Worm (Caenorhabditis elegans) whole organism, young adult: ENCODE results near the gene nra-3.

ENCODE experiments used
- B0261.1 ChIP-seq: sonication (generic microtip); optimal IDR thresholded peaks from 2 replicates; lab custom pipeline; 2016; ENCODE audit warnings: mild to moderate bottlenecking, missing genetic modification characterization, moderate library complexity, missing compliant biosample characterization
- B0336.3 ChIP-seq: fragments of 200-800 bp; sonication (Bioruptor generic); IDR thresholded peaks from 2 replicates; pipeline ENCODE4 v1.3.6; 2022; ENCODE audit warnings: missing genetic modification characterization, missing compliant biosample characterization
- F39B2.1 ChIP-seq: fragments of 200-800 bp; sonication (Bioruptor generic); IDR thresholded peaks from 2 replicates; pipeline ENCODE4 v1.3.6; 2022; ENCODE audit warnings: missing genetic modification reagents, missing genetic modification characterization, missing compliant biosample characterization
- F52B5.7 ChIP-seq: sonication (generic microtip); optimal IDR thresholded peaks from 2 replicates; lab custom pipeline; 2016; ENCODE audit warnings: mild to moderate bottlenecking, missing genetic modification characterization, missing compliant biosample characterization
- Y53G8AR.9 ChIP-seq: fragments of 200-800 bp; sonication (Bioruptor generic); conservative IDR thresholded peaks from 2 replicates; pipeline ENCODE4 v1.3.6; 2022; ENCODE audit warnings: missing genetic modification reagents, missing genetic modification characterization, missing compliant biosample characterization
- Y56A3A.18 ChIP-seq: fragments of 200-800 bp; sonication (Bioruptor generic); IDR thresholded peaks from 2 replicates; pipeline ENCODE4 v1.3.6; 2022; ENCODE audit warnings: missing genetic modification reagents, missing genetic modification characterization, missing compliant biosample characterization
- Y67H2A.10 ChIP-seq: fragments of 200-800 bp; sonication (Bioruptor generic); conservative IDR thresholded peaks from 2 replicates; pipeline ENCODE4 v1.3.6; 2022; ENCODE audit warnings: missing genetic modification reagents, missing genetic modification characterization, missing compliant biosample characterization
- atf-7 ChIP-seq: sonication (generic microtip); optimal IDR thresholded peaks from 2 replicates; lab custom pipeline; 2017; ENCODE audit warnings: mild to moderate bottlenecking, missing genetic modification characterization, missing compliant biosample characterization
- bed-1 ChIP-seq: fragments of 200-800 bp; sonication (Bioruptor generic); IDR thresholded peaks from 2 replicates; pipeline ENCODE4 v1.3.6; 2022; ENCODE audit warnings: missing genetic modification reagents, missing genetic modification characterization, missing compliant biosample characterization
- bed-2 ChIP-seq: fragments of 200-800 bp; sonication (Bioruptor generic); IDR thresholded peaks from 2 replicates; pipeline ENCODE4 v1.3.6; 2022; ENCODE audit warnings: missing genetic modification reagents, missing genetic modification characterization, missing compliant biosample characterization
- cebp-1 ChIP-seq, 2 experiments: fragments of 200-800 bp in 1 of 2; sonication (Bioruptor generic) in 1 of 2; sonication (generic microtip) in 1 of 2; IDR thresholded peaks in 1 of 2; optimal IDR thresholded peaks in 1 of 2; 2 replicates each; pipeline versions ENCODE4 v1.3.6 to Lab custom; 2017 to 2022; ENCODE audit warnings: missing compliant biosample characterization in 2 of 2, missing genetic modification characterization in 2 of 2, mild to moderate bottlenecking in 1 of 2, missing genetic modification reagents in 1 of 2, moderate library complexity in 1 of 2
- cebp-2 ChIP-seq: fragments of 200-800 bp; sonication (Bioruptor generic); IDR thresholded peaks from 2 replicates; pipeline ENCODE4 v1.3.6; 2022; ENCODE audit warnings: missing genetic modification characterization, missing compliant biosample characterization
- ceh-100 ChIP-seq: fragments of 200-800 bp; sonication (Bioruptor generic); IDR thresholded peaks from 2 replicates; pipeline ENCODE4 v1.3.6; 2022; ENCODE audit warnings: missing genetic modification reagents, missing genetic modification characterization, missing compliant biosample characterization
- ceh-27 ChIP-seq: fragments of 200-800 bp; sonication (Bioruptor generic); optimal IDR thresholded peaks from 2 replicates; lab custom pipeline; 2018; ENCODE audit warnings: mild to moderate bottlenecking, missing genetic modification characterization, moderate library complexity, missing compliant biosample characterization
- ceh-40 ChIP-seq: fragments of 200-800 bp; sonication (Bioruptor generic); IDR thresholded peaks from 2 replicates; pipeline ENCODE4 v1.3.6; 2022; ENCODE audit warnings: missing genetic modification characterization, missing compliant biosample characterization
- ceh-58 ChIP-seq: fragments of 200-800 bp; sonication (Bioruptor generic); IDR thresholded peaks from 2 replicates; pipeline ENCODE4 v1.3.6; 2022; ENCODE audit warnings: missing genetic modification characterization, missing compliant biosample characterization
- chd-7 ChIP-seq: sonication (generic microtip); optimal IDR thresholded peaks from 2 replicates; lab custom pipeline; 2016; ENCODE audit warnings: mild to moderate bottlenecking, missing genetic modification characterization, moderate library complexity, missing compliant biosample characterization
- dox-1 ChIP-seq: fragments of 200-800 bp; sonication (Bioruptor generic); IDR thresholded peaks from 2 replicates; pipeline ENCODE4 v1.3.6; 2022; ENCODE audit warnings: missing genetic modification reagents, missing genetic modification characterization, missing compliant biosample characterization
- efl-1 ChIP-seq: fragments of 150-350 bp; optimal IDR thresholded peaks from 2 replicates; lab custom pipeline; 2014; ENCODE audit warnings: missing biosample characterization, missing genetic modification reagents, missing genetic modification characterization
- egrh-3 ChIP-seq: fragments of 200-800 bp; sonication (Bioruptor generic); IDR thresholded peaks from 2 replicates; pipeline ENCODE4 v1.3.6; 2022; ENCODE audit warnings: missing genetic modification reagents, missing genetic modification characterization, missing compliant biosample characterization
- ekl-4 ChIP-seq: fragments of 200-800 bp; sonication (Bioruptor generic); IDR thresholded peaks from 2 replicates; pipeline ENCODE4 v1.3.6; 2022; ENCODE audit warnings: missing genetic modification reagents, missing genetic modification characterization, missing compliant biosample characterization
- ets-4 ChIP-seq: fragments of 200-800 bp; sonication (Bioruptor generic); optimal IDR thresholded peaks from 2 replicates; lab custom pipeline; 2018; ENCODE audit warnings: mild to moderate bottlenecking, missing genetic modification characterization, missing compliant biosample characterization
- hlh-26 ChIP-seq: fragments of 200-800 bp; sonication (Bioruptor generic); conservative IDR thresholded peaks from 2 replicates; pipeline ENCODE4 v1.3.6; 2022; ENCODE audit warnings: missing genetic modification reagents, missing genetic modification characterization, missing compliant biosample characterization
- hmg-20 ChIP-seq: fragments of 200-800 bp; sonication (Bioruptor generic); IDR thresholded peaks from 2 replicates; pipeline ENCODE4 v1.3.6; 2022; ENCODE audit warnings: missing genetic modification reagents, missing genetic modification characterization, missing compliant biosample characterization
- hrde-1 ChIP-seq: sonication (generic microtip); optimal IDR thresholded peaks from 2 replicates; lab custom pipeline; 2016; ENCODE audit warnings: missing genetic modification characterization, mild to moderate bottlenecking, missing compliant biosample characterization, moderate library complexity, missing genotype, missing genetic modification reagents, borderline replicate concordance
- let-526 ChIP-seq: fragments of 200-800 bp; sonication (Bioruptor generic); IDR thresholded peaks from 2 replicates; pipeline ENCODE4 v1.3.6; 2022; ENCODE audit warnings: missing genetic modification reagents, missing genetic modification characterization, missing compliant biosample characterization
- let-607 ChIP-seq, 2 experiments: fragments of 200-800 bp in 1 of 2; sonication (Bioruptor generic) in 1 of 2; sonication (generic microtip) in 1 of 2; optimal IDR thresholded peaks; 2 replicates each; lab custom pipeline; 2016 to 2018; ENCODE audit warnings: mild to moderate bottlenecking in 2 of 2, missing compliant biosample characterization in 2 of 2, missing genetic modification characterization in 2 of 2, moderate library complexity in 2 of 2, missing genotype in 1 of 2
- lin-26 ChIP-seq: fragments of 200-800 bp; sonication (Bioruptor generic); IDR thresholded peaks from 2 replicates; pipeline ENCODE4 v1.3.6; 2022; ENCODE audit warnings: missing genetic modification reagents, missing genetic modification characterization, missing compliant biosample characterization
- lin-40 ChIP-seq: sonication (generic microtip); optimal IDR thresholded peaks from 2 replicates; lab custom pipeline; 2016; ENCODE audit warnings: missing genetic modification characterization, mild to moderate bottlenecking, missing compliant biosample characterization, missing genotype, missing genetic modification reagents
- lin-54 ChIP-seq: fragments of 200-800 bp; sonication (Bioruptor generic); optimal IDR thresholded peaks from 2 replicates; lab custom pipeline; 2018; ENCODE audit warnings: mild to moderate bottlenecking, missing genetic modification characterization, missing compliant biosample characterization
- lir-1 ChIP-seq: fragments of 200-800 bp; sonication (Bioruptor generic); conservative IDR thresholded peaks from 2 replicates; pipeline ENCODE4 v1.3.6; 2022; ENCODE audit warnings: missing genetic modification reagents, missing genetic modification characterization, missing compliant biosample characterization
- madf-10 ChIP-seq: sonication (generic microtip); optimal IDR thresholded peaks from 2 replicates; lab custom pipeline; 2016; ENCODE audit warnings: mild to moderate bottlenecking, missing genetic modification characterization, missing compliant biosample characterization
- madf-3 ChIP-seq: fragments of 200-800 bp; sonication (Bioruptor generic); IDR thresholded peaks from 2 replicates; pipeline ENCODE4 v1.3.6; 2022; ENCODE audit warnings: missing genetic modification reagents, missing genetic modification characterization, missing compliant biosample characterization
- mcd-1 ChIP-seq: fragments of 200-800 bp; sonication (Bioruptor generic); IDR thresholded peaks from 2 replicates; pipeline ENCODE4 v1.3.6; 2022; ENCODE audit warnings: missing genetic modification reagents, missing genetic modification characterization, missing compliant biosample characterization
- mxl-1 ChIP-seq: sonication (generic microtip); optimal IDR thresholded peaks from 2 replicates; lab custom pipeline; 2016; ENCODE audit warnings: missing genetic modification characterization, missing compliant biosample characterization
- nfya-2 ChIP-seq: fragments of 200-800 bp; sonication (Bioruptor generic); IDR thresholded peaks from 2 replicates; pipeline ENCODE4 v1.3.6; 2022; ENCODE audit warnings: missing genetic modification reagents, missing genetic modification characterization, missing compliant biosample characterization
- nhr-27 ChIP-seq: fragments of 200-800 bp; sonication (Bioruptor generic); optimal IDR thresholded peaks from 2 replicates; lab custom pipeline; 2018; ENCODE audit warnings: mild to moderate bottlenecking, missing genetic modification characterization, moderate library complexity, missing compliant biosample characterization
- nhr-90 ChIP-seq: sonication (generic microtip); optimal IDR thresholded peaks from 2 replicates; lab custom pipeline; 2016; ENCODE audit warnings: missing genotype, mild to moderate bottlenecking, missing genetic modification characterization, missing compliant biosample characterization
- rec-8 ChIP-seq, 2 experiments: sonication (generic microtip); optimal IDR thresholded peaks; 2 replicates each; lab custom pipeline; 2016; ENCODE audit warnings: mild to moderate bottlenecking in 2 of 2, missing genetic modification characterization in 2 of 2, missing genetic modification reagents in 2 of 2, missing genotype in 2 of 2, missing biosample characterization in 1 of 2, missing compliant biosample characterization in 1 of 2, moderate library complexity in 1 of 2
- repo-1 ChIP-seq: sonication (generic microtip); optimal IDR thresholded peaks from 2 replicates; lab custom pipeline; 2017; ENCODE audit warnings: mild to moderate bottlenecking, missing genetic modification characterization, missing compliant biosample characterization
- rpc-1 ChIP-seq, 2 experiments: fragments of 150-350 bp in 1 of 2; sonication (generic microtip) in 1 of 2; optimal IDR thresholded peaks; 2 replicates each; lab custom pipeline; 2014 to 2018; ENCODE audit warnings: missing biosample characterization in 1 of 2, missing genetic modification characterization in 1 of 2, missing genetic modification reagents in 1 of 2, missing genotype in 1 of 2
- snpc-1.1 ChIP-seq: sonication (generic microtip); optimal IDR thresholded peaks from 2 replicates; lab custom pipeline; 2017; ENCODE audit warnings: missing genetic modification characterization, mild to moderate bottlenecking, missing compliant biosample characterization, antibody characterized with exemption, moderate library complexity, missing genotype, missing genetic modification reagents; ENCODE audit not compliant: insufficient read depth
- somi-1 ChIP-seq: fragments of 200-800 bp; sonication (Bioruptor generic); optimal IDR thresholded peaks from 2 replicates; lab custom pipeline; 2018; ENCODE audit warnings: mild to moderate bottlenecking, missing genetic modification characterization, missing compliant biosample characterization
- sptf-2 ChIP-seq: fragments of 200-800 bp; sonication (Bioruptor generic); optimal IDR thresholded peaks from 2 replicates; lab custom pipeline; 2018; ENCODE audit warnings: mild to moderate bottlenecking, missing genetic modification characterization, missing compliant biosample characterization
- tbp1 ChIP-seq: fragments of 200-800 bp; sonication (Bioruptor generic); optimal IDR thresholded peaks from 2 replicates; lab custom pipeline; 2018; ENCODE audit warnings: mild to moderate bottlenecking, missing genetic modification characterization, missing compliant biosample characterization
- unc-130 ChIP-seq: sonication (generic microtip); optimal IDR thresholded peaks from 2 replicates; lab custom pipeline; 2016; ENCODE audit warnings: missing genetic modification reagents, missing genetic modification characterization, missing compliant biosample characterization
- ztf-26 ChIP-seq: sonication (generic microtip); optimal IDR thresholded peaks from 2 replicates; lab custom pipeline; 2017; ENCODE audit warnings: missing genetic modification characterization, missing compliant biosample characterization

The nra-3 gene

ce11 chrX:9932226-9932773 lies 1.0 kb upstream of the nra-3 start, which contains the start of gene tsp-21 (continued):
- no peak for TF ChIP-seq rpc-1 (optimal IDR thresholded peaks at IDR 0.05; lab: Kevin White, UChicago)
- no peak for TF ChIP-seq rpc-1 (tag; optimal IDR thresholded peaks at IDR 0.05; lab: Kevin White, UChicago)
- TF ChIP-seq ztf-26 (tag; lab: Kevin White, UChicago): peak; percentile 42
- peak; percentile 71; the same call in 1 of the 2 replicates for TF ChIP-seq B0336.3 (GFP tag; lab: Robert Waterston, UW)
- no peak for TF ChIP-seq hrde-1 (tag; lab: Kevin White, UChicago)
- TF ChIP-seq lin-26 (GFP tag; lab: Robert Waterston, UW): peak; percentile 48
- no peak for TF ChIP-seq bed-2
- no peak for TF ChIP-seq madf-3
- peak; percentile 35 for TF ChIP-seq tbp1
- no peak for TF ChIP-seq cebp-2 (GFP tag; lab: Robert Waterston, UW)
- TF ChIP-seq egrh-3: peak; percentile 74
- TF ChIP-seq madf-10 (tag; lab: Kevin White, UChicago): peak; percentile 50
- TF ChIP-seq ceh-27: peak; percentile 89
- no peak for TF ChIP-seq atf-7 (tag; lab: Kevin White, UChicago)
- no peak for TF ChIP-seq rec-8 (tag; optimal IDR thresholded peaks at IDR 0.05; lab: Kevin White, UChicago)
- 0 out of 2 replicates have a peak, but pooled peaks have one; percentile 10 for TF ChIP-seq let-526 (GFP tag; lab: Robert Waterston, UW)
- no peak for TF ChIP-seq hlh-26 (GFP tag; lab: Robert Waterston, UW)
- no peak for TF ChIP-seq ekl-4 (GFP tag; lab: Robert Waterston, UW)
- TF ChIP-seq nhr-27 (tag; lab: Kevin White, UChicago): no peak
- peak; percentile 88; the same call in 1 of the 2 replicates for TF ChIP-seq dox-1 (GFP tag; lab: Robert Waterston, UW)
- TF ChIP-seq unc-130 (GFP tag; lab: Kevin White, UChicago): no peak
- TF ChIP-seq lin-40 (tag; lab: Kevin White, UChicago): peak; percentile 69
- TF ChIP-seq bed-1 (GFP tag; lab: Robert Waterston, UW): no peak
- no peak for TF ChIP-seq B0261.1 (tag; lab: Kevin White, UChicago)
- peak; percentile 9 for TF ChIP-seq lin-54 (GFP tag; lab: Kevin White, UChicago)
- peak; percentile 17 for TF ChIP-seq ets-4 (GFP tag; lab: Kevin White, UChicago)
- TF ChIP-seq nhr-90 (tag; lab: Kevin White, UChicago): peak; percentile 45
- TF ChIP-seq lir-1 (GFP tag; lab: Robert Waterston, UW): peak; percentile 92
- no peak for TF ChIP-seq ceh-100 (GFP tag; lab: Robert Waterston, UW)
- no peak for TF ChIP-seq ceh-58 (GFP tag; lab: Robert Waterston, UW)
- peak; percentile 39; the same call in 1 of the 2 replicates for TF ChIP-seq cebp-1 (GFP tag; IDR thresholded peaks at IDR 0.05; lab: Robert Waterston, UW)
- peak; percentile 81 for TF ChIP-seq cebp-1 (tag; optimal IDR thresholded peaks at IDR 0.05; lab: Kevin White, UChicago)
- peak; percentile 44 for TF ChIP-seq repo-1 (tag; lab: Kevin White, UChicago)
- TF ChIP-seq chd-7 (tag; lab: Kevin White, UChicago): no peak
- TF ChIP-seq F52B5.7 (tag; lab: Kevin White, UChicago): no peak
- no peak for TF ChIP-seq mxl-1 (tag; lab: Kevin White, UChicago)
- TF ChIP-seq Y56A3A.18: 0 out of 2 replicates have a peak, but pooled peaks have one; percentile 30
- TF ChIP-seq somi-1 (GFP tag; lab: Kevin White, UChicago): peak; percentile 11
- TF ChIP-seq nfya-2 (GFP tag; lab: Robert Waterston, UW): no peak
- TF ChIP-seq hmg-20 (GFP tag; lab: Robert Waterston, UW): no peak
- peak in 1 of 2 experiments; percentile 36 for TF ChIP-seq let-607 (tag; optimal IDR thresholded peaks at IDR 0.05; lab: Kevin White, UChicago)
- no peak for TF ChIP-seq Y53G8AR.9 (GFP tag; lab: Robert Waterston, UW)
- no peak for TF ChIP-seq ceh-40 (GFP tag; lab: Robert Waterston, UW)
- TF ChIP-seq snpc-1.1 (tag; lab: Kevin White, UChicago): no peak
- TF ChIP-seq efl-1 (GFP tag; lab: Kevin White, UChicago): no peak
- no peak for TF ChIP-seq Y67H2A.10 (GFP tag; lab: Robert Waterston, UW)
- TF ChIP-seq F39B2.1 (GFP tag; lab: Robert Waterston, UW): no peak
- TF ChIP-seq sptf-2: no peak
- peak; percentile 53; the same call in 1 of the 2 replicates for TF ChIP-seq mcd-1 (GFP tag; lab: Robert Waterston, UW)
